Worm (Caenorhabditis elegans) whole organism, dauer: ENCODE results near the gene Y32G9A.12.

Source experiments
- unc-62 ChIP-seq: sonication (generic microtip); optimal IDR thresholded peaks from 2 replicates; lab custom pipeline; 2017; ENCODE audit warnings: missing biosample characterization, missing genetic modification reagents, missing genetic modification characterization

Gene Y32G9A.12

ce11 chrV:1921321-1921720 lies 1.3 kb upstream of the Y32G9A.12 start, which contains the start of gene gst-37:
gst-37 (plus strand) TSS chrV:1921621.
- TF ChIP-seq unc-62, result no peak

ce11 chrV:1918030-1918559 lies 1.9 kb downstream of the Y32G9A.12 start, which contains the start of gene Y32G9A.2:
Y32G9A.2 (plus strand) TSS chrV:1918509.
- TF ChIP-seq unc-62, result no peak

DNA sequence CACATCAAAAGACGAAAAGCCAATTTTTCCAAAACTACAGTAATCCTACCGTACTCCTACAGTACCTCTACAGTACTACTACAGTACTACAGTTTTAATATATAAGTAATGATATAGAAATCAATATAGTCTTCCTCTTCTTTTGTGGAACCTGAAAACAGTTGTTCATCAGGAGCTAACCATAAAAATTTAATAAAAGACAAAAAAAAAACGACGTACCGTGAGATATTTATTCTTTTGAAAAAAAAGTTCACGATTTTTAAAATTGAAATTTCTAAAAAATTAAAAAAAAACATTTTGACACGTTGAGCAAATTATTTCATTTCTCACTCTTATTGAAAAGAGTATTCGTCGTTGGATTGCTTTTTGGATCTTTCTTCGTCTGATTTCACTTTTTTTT lies 8.9 kb downstream of the Y32G9A.12 start, which contains the start of gene Y32G9A.3:
Gene Y32G9A.3, plus strand, starts transcription at position 301 of the 400 bp plus-strand sequence.
- no peak for TF ChIP-seq unc-62

- TF ChIP-seq unc-62, result no peak
Observed at ce11 chrV:1908542-1908941, 11.5 kb downstream of the Y32G9A.12 start, which contains the start of gene srp-3. srp-3 (plus strand) TSS chrV:1908842.

DNA sequence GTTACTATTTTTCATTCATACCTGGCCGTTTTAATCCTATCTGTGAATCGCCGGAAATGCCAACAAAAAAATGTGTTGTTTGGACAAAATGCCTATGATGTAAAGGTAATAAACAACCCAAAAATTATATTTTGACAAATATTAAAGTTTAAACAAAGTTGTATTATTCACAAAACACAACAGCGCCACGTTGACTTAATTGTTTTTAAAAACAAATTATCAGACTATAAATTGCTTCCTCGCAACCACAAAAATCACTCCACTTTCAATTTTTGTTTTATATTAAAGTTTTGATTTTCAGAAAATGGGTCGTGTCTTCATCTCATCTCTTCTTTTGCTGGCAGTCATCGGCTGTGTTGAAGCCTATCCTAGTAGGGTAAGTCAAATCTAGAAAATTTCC lies 12.7 kb downstream of the Y32G9A.12 start, which contains the start of gene Y32G9A.5:
Gene Y32G9A.5, plus strand, starts transcription at position 301 of the 400 bp plus-strand sequence.
- TF ChIP-seq unc-62, result no peak

DNA sequence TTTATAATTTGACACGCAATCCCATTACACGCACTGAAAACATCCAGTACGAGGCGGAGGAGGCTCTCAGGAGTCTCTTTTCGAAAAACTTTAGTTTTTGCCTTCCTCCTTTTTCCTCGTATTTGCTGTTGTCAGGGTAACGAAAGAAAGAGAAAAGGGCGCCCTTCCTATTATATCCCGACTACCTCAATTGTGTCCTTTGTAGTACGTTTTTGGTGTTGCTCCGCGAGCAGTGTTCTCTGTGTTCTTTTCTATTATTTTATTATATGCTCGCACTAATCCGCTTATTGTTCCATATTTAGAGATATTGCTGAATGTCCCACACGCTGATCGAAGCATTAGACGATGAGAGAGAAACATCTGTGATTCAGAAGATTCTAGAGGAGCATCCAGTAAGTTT lies 24.5 kb downstream of the Y32G9A.12 start, which contains the start of gene nphp-2:
Gene nphp-2, plus strand, starts transcription at position 301 of the 400 bp plus-strand sequence.
- no peak for TF ChIP-seq unc-62

- no peak for TF ChIP-seq unc-62
Observed at ce11 chrV:1892567-1893277, 27.3 kb downstream of the Y32G9A.12 start, which contains the start of gene zig-11. zig-11 (minus strand) TSS chrV:1892939.

DNA sequence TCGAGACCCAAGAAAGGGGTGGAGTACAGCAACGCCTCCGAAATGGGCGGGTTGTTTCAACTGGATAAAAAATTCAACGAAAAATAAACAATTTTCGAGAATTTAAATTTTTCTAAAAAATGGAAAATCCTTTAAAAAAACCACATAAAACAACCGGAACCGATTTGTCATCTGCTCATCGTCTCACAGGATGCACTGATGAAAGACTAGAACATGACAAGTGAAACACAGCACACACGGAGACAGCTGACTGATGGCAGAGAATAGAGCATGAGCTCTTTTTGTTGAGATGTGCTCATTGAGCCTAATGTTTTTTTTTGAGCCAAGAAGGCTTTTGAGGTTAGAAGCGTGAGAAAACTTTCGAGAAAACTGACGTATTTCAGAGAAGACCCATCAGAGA lies 30.0 kb downstream of the Y32G9A.12 start:
- no peak for TF ChIP-seq unc-62

DNA sequence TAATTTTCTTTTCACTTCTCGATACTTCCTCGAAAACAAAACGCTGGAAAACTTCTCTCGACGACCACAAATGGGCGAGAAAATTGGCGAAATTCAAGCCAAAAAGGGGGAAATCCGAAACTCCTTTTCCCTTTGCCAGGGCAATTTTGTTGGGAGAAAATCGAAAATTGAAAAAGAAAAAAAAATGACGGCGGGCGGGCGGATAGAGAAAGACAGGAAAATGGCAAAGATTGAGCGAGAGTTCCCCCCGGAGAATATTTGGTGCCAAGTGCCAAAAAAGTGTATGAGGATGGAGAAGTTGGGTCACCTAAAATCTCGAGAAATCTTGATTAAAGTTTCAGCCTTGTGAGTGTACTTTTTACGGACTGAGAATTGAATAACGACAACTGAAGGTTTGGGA lies 31.7 kb downstream of the Y32G9A.12 start:
- TF ChIP-seq unc-62, result no peak

DNA sequence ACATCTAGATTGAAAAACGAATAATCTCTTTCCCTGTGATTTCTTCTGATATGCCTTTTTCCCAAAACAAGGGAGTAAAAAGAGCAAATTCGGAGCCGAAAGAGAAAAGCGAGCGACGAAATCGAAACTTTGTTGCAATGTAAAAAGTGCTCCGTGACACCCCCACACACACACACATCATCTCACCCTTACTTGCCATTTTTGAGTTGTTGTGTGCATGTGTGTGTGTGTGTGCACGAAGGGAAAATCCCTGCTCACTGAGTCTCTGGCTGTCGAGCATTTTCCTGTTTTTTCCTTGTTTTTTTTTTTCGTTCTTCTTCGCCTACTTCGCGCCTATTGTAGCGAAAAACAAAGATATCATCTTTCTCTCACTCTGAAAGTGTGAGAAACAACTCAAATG lies 33.0 kb downstream of the Y32G9A.12 start:
- TF ChIP-seq unc-62, result no peak

DNA sequence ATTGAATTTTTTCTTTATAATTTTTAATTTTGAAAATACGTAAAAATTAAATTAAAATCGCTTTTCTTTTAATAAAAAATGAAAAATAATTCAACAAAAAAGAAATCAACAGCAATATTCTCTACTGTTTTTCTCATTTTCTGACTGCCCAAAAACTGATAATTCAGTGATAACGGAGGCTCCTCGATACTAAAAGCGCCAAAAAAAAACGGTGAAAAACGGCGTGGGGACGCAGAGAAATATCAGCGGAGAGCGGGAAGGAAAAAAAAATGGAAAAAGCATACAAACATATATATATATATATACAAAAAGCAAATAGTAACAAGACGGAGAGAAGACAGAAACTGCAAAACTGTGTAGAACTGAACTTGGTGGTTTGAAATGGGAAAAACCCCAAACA lies 36.9 kb downstream of the Y32G9A.12 start:
- no peak for TF ChIP-seq unc-62

ce11 chrV:1878030-1878429 lies 42.0 kb downstream of the Y32G9A.12 start:
- TF ChIP-seq unc-62, result no peak

DNA sequence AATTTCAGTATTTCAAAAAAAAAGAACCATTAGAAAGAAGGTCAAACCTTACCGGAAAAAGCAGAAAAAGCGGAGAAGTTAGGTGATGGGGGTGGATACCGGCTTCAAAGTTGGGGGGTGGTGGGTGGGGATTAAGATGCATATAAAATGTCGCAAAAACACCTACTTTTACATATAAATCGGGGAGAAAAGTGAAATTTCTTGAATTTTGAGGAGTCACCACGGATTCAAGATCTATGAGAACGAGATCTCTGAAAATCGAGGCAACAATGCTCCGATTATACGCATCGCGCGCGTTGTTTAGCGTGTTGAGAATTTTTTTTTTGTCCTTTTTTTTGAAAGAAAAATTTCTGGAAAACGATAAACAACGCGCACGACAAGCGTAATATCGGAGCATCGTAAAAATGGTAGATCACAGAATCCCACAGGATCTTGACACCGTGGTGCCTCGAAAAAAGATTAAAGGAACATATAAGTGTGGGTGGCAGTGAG lies 44.5 kb downstream of the Y32G9A.12 start:
- no peak for TF ChIP-seq unc-62

DNA sequence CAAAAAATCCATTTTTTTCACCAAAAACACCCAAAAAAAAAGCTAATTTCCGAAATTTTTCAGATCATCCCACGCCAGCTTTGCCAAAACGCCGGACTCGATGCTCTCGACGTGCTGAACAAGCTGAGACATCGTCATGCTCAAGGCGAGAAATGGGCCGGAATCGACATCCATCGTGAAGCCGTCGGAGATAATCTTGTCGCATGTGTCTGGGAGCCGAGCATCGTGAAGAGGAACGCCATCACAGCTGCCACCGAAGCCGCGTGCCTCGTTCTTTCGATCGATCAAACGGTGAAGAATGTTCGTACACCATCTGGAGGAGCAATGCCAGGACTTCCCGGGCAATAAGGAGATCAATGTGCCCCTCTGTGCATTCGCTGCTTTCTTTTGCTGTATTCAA lies 45.2 kb downstream of the Y32G9A.12 start:
- TF ChIP-seq unc-62, result no peak

DNA sequence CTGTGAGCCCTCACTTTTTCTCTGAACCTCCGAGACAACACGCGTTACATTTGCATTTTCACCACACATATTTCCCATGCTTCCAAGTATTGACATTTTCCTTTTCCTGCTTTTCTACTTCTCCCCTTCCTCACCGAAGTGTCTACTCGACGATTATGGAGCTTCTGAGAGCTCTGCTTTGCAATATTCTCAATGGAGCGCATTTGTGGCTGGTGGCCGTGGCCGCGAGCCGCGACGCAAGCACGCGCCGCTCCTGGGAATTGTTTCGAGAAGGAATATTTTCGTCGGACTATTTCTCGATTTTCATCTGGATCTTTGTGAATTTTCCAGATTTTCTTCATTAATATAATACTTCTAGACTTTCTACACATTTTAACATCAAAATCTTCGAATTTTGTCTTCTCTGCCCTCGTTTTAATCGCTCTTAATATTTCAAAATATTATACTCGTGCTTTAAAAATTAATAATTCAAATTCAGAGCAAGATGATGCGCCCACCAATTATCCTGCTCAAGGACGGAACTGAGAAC lies 48.2 kb downstream of the Y32G9A.12 start, which contains the start of the genes T10B5.4 and cct-7:
Gene T10B5.4, minus strand, starts transcription at position 40 of the 529 bp plus-strand sequence.
Gene cct-7, plus strand, starts transcription at position 479 of the 529 bp plus-strand sequence.
- no peak for TF ChIP-seq unc-62

DNA sequence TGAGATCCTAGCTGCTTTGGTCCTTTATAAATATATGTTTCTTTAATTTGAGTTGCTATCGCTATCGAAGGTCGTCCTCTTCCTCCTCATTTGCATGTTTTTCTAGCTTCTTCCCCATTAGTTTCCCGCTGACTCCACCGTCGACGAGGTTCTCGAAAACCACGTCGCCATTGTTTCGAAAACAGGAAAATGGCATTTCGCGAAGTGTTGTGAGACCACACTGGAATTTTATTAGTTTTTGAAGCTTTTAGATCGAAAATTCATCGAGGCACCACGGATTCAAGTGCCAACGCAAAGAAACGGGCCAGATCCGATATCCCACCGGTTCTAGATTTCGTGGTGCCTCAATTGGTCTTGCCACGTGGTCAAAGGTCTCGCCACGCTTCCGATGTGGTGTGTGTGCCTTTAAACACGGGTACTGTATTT lies 49.5 kb downstream of the Y32G9A.12 start:
- TF ChIP-seq unc-62, result no peak

- TF ChIP-seq unc-62, result no peak
Observed at ce11 chrV:1869682-1870081, 50.3 kb downstream of the Y32G9A.12 start, which contains the start of gene T10B5.3. T10B5.3 (minus strand) TSS chrV:1869782.
